Fruit fly (Drosophila melanogaster): ENCODE results near the gene Hsp68.

Hsp68 gene

dm6 chr3R:24099039-24100026 lies 42.2 kb upstream of the Hsp68 start (continued):
- TF ChIP-seq jigr1 (GFP tag; IDR thresholded peaks at IDR 0.05), result peak; percentile 52; the same call in 2 of the 3 replicates
- TF ChIP-seq CG4360 (GFP tag; IDR thresholded peaks at IDR 0.05), result peak; percentile 41; the same call in 1 of the 2 replicates
- peak; percentile 72 for TF ChIP-seq jing (GFP tag; optimal IDR thresholded peaks at IDR 0.05)
- peak; percentile 73 for TF ChIP-seq Mad (GFP tag; optimal IDR thresholded peaks at IDR 0.05)
- TF ChIP-seq lmd (GFP tag; IDR thresholded peaks at IDR 0.05), result peak; percentile 87
- peak; percentile 37 for TF ChIP-seq CG6654 (GFP tag; optimal IDR thresholded peaks at IDR 0.05)
- TF ChIP-seq CG4404 (GFP tag; IDR thresholded peaks at IDR 0.05), result peak; percentile 57
- peak; percentile 72 to 75 for TF ChIP-seq Pdp1 (GFP tag; optimal IDR thresholded peaks at IDR 0.05)
- TF ChIP-seq Mrtf (GFP tag; IDR thresholded peaks at IDR 0.05), result peak; percentile 81
- peak; percentile 72 for TF ChIP-seq CG12942 (GFP tag; optimal IDR thresholded peaks at IDR 0.05)
- no peak for TF ChIP-seq sna (GFP tag; IDR thresholded peaks at IDR 0.05; ENCODE audit: partially characterized antibody)
- TF ChIP-seq danr (GFP tag; IDR thresholded peaks at IDR 0.05), result no peak
- TF ChIP-seq ind (GFP tag; optimal IDR thresholded peaks at IDR 0.05), result peak; percentile 82
- TF ChIP-seq Optix (GFP tag; IDR thresholded peaks at IDR 0.05), result peak; percentile 70; the same call in 2 of the 3 replicates
- peak; percentile 60 for TF ChIP-seq scrt (GFP tag; optimal IDR thresholded peaks at IDR 0.05)
- peak; percentile 19 for TF ChIP-seq Spps (tag; optimal IDR thresholded peaks at IDR 0.05)
- TF ChIP-seq lola (GFP tag; optimal IDR thresholded peaks at IDR 0.05), result peak in 1 of 3 experiments; percentile 52
- TF ChIP-seq CG7786 (GFP tag; optimal IDR thresholded peaks at IDR 0.05), result peak; percentile 87
- TF ChIP-seq Sry-β (GFP tag; optimal IDR thresholded peaks at IDR 0.05), result no peak
- no peak for TF ChIP-seq nerfin-2 (GFP tag; IDR thresholded peaks at IDR 0.05; ENCODE audit: partially characterized antibody)
- no peak for TF ChIP-seq unc-4 (GFP tag; IDR thresholded peaks at IDR 0.05; ENCODE audit: partially characterized antibody)
- peak; percentile 68 for TF ChIP-seq CG3065 (GFP tag; optimal IDR thresholded peaks at IDR 0.05)
- TF ChIP-seq CG12104 (GFP tag; optimal IDR thresholded peaks at IDR 0.05), result peak; percentile 56
- peak; percentile 49 for TF ChIP-seq nau (GFP tag; optimal IDR thresholded peaks at IDR 0.05)
- TF ChIP-seq CG4820 (GFP tag; optimal IDR thresholded peaks at IDR 0.05), result peak; percentile 75
- peak; percentile 33 for TF ChIP-seq CG12236 (GFP tag; optimal IDR thresholded peaks at IDR 0.05)
- peak; percentile 72 for TF ChIP-seq CG18619 (GFP tag; optimal IDR thresholded peaks at IDR 0.05)
- peak; percentile 79 for TF ChIP-seq HHEX (GFP tag; optimal IDR thresholded peaks at IDR 0.05)
- TF ChIP-seq CG30431 (GFP tag; optimal IDR thresholded peaks at IDR 0.05), result peak; percentile 69
- TF ChIP-seq CG31441 (GFP tag; IDR thresholded peaks at IDR 0.05), result peak; percentile 51
- TF ChIP-seq Dek (tag; optimal IDR thresholded peaks at IDR 0.05), result peak; percentile 58
- no peak for TF ChIP-seq HmgD (GFP tag; optimal IDR thresholded peaks at IDR 0.05)
- TF ChIP-seq gt (GFP tag; IDR thresholded peaks at IDR 0.05), result 0 out of 2 replicates have a peak, but pooled peaks have one; percentile 17
- TF ChIP-seq CG15601 (tag; optimal IDR thresholded peaks at IDR 0.05), result peak; percentile 58
- TF ChIP-seq CG2116 (GFP tag; optimal IDR thresholded peaks at IDR 0.05), result peak; percentile 35
- peak; percentile 45 for TF ChIP-seq CG31224 (GFP tag; IDR thresholded peaks at IDR 0.05)
- peak; percentile 60 for TF ChIP-seq dimm (GFP tag; IDR thresholded peaks at IDR 0.05)
- peak; percentile 69 for TF ChIP-seq CG11247 (GFP tag; IDR thresholded peaks at IDR 0.05)
- no peak for TF ChIP-seq ftz-f1 (GFP tag; optimal IDR thresholded peaks at IDR 0.05)
- TF ChIP-seq Nf-YB (GFP tag; optimal IDR thresholded peaks at IDR 0.05), result peak; percentile 32
- TF ChIP-seq CG12219 (GFP tag; optimal IDR thresholded peaks at IDR 0.05), result peak; percentile 75
- peak; percentile 85 for TF ChIP-seq B-H1 (GFP tag; IDR thresholded peaks at IDR 0.05)
- no peak for TF ChIP-seq CG3995 (GFP tag; optimal IDR thresholded peaks at IDR 0.05)
- TF ChIP-seq CG6272 (GFP tag; IDR thresholded peaks at IDR 0.05), result peak; percentile 69
- peak; percentile 71 for TF ChIP-seq bcd (GFP tag; optimal IDR thresholded peaks at IDR 0.05)
- no peak for TF ChIP-seq pan (optimal IDR thresholded peaks at IDR 0.05)
- peak in 1 of 2 experiments; percentile 90 for TF ChIP-seq pan (GFP tag; optimal IDR thresholded peaks at IDR 0.05 in 1 of 2, IDR thresholded peaks at IDR 0.05 in 1 of 2)
- peak; percentile 85 for TF ChIP-seq stc (GFP tag; IDR thresholded peaks at IDR 0.05)

Data from whole organism, embryonic.